Fruit fly (Drosophila melanogaster): Measurements from ENCODE around the gene Hsp23.

Hsp23 gene

DNA sequence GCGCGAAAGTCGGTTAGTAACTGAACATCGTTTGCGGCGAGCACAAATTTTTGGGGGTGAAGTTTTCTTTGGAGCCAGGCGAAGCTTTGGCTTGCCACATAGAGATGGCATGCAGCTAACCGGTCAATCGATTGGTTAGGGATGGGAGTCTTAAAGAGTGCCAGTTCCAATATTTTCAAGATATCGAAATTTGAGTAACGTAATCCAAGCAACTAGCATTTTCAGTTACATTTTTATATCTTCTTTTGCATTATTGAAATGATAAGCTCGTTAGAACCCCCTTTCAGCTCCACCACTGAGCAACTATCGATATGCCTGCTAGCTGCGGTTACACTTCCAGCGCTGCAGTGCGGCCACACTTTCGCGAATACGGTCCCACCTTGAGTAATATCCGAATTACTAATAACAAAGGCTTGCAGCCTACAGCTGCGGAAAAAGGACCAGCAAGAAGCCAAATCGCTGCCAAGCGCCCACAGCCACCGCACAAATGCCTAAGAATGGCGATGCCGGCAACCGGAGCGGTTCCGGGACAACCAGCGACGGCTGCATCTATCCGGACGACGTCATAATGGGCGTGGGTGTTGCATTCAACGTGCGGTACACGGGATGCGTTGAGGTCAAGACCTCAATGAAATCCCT is 45.1 kb downstream of the Hsp23 start, which contains the start of the genes Atat and Shc (continued):
- TF ChIP-seq sim (GFP tag; IDR thresholded peaks at IDR 0.05) (peak; percentile 95), org-1 (GFP tag; optimal IDR thresholded peaks at IDR 0.05) (peak; percentile 96), D (optimal IDR thresholded peaks at IDR 0.05) (no peak), D (GFP tag; optimal IDR thresholded peaks at IDR 0.05) (peak; percentile 97), CG2199 (GFP tag; IDR thresholded peaks at IDR 0.05) (peak; percentile 99), CG7987 (GFP tag; optimal IDR thresholded peaks at IDR 0.05) (peak; percentile 95), Doc3 (GFP tag; IDR thresholded peaks at IDR 0.05; ENCODE audit: partially characterized antibody) (peak; percentile 90), CG17829 (tag; optimal IDR thresholded peaks at IDR 0.05) (peak; percentile 98), CG15011 (GFP tag; optimal IDR thresholded peaks at IDR 0.05) (peak; percentile 96), CG12942 (GFP tag; optimal IDR thresholded peaks at IDR 0.05) (peak; percentile 100), CG15514 (GFP tag; optimal IDR thresholded peaks at IDR 0.05) (peak; percentile 96), CG31224 (GFP tag; IDR thresholded peaks at IDR 0.05) (peak; percentile 98), rib (GFP tag; IDR thresholded peaks at IDR 0.05) (peak; percentile 99), scrt (GFP tag; optimal IDR thresholded peaks at IDR 0.05) (peak; percentile 94), slou (GFP tag; optimal IDR thresholded peaks at IDR 0.05) (peak; percentile 99), al (GFP tag; IDR thresholded peaks at IDR 0.05) (peak; percentile 100), cg (GFP tag; optimal IDR thresholded peaks at IDR 0.05) (peak; percentile 2), CG10654 (GFP tag; optimal IDR thresholded peaks at IDR 0.05) (peak; percentile 99), Drgx (GFP tag; IDR thresholded peaks at IDR 0.05) (peak; percentile 97), CG18476 (GFP tag; optimal IDR thresholded peaks at IDR 0.05) (peak; percentile 98), ttk (GFP tag; IDR thresholded peaks at IDR 0.05) (peak; percentile 100), CG2678 (tag; optimal IDR thresholded peaks at IDR 0.05) (peak; percentile 98), sisA (GFP tag; IDR thresholded peaks at IDR 0.05) (peak; percentile 100), sqz (GFP tag; optimal IDR thresholded peaks at IDR 0.05) (peak; percentile 74), bowl (GFP tag; IDR thresholded peaks at IDR 0.05) (peak; percentile 96), Dad (GFP tag; optimal IDR thresholded peaks at IDR 0.05) (peak; percentile 99), CG3281 (GFP tag; optimal IDR thresholded peaks at IDR 0.05) (peak; percentile 97), CG11456 (GFP tag; IDR thresholded peaks at IDR 0.05) (peak; percentile 100), maf-S (GFP tag; optimal IDR thresholded peaks at IDR 0.05) (peak; percentile 99), CG30403 (GFP tag; optimal IDR thresholded peaks at IDR 0.05) (peak; percentile 100), lilli (GFP tag; optimal IDR thresholded peaks at IDR 0.05) (peak; percentile 100), ssp (GFP tag; IDR thresholded peaks at IDR 0.05) (peak; percentile 97), Poxn (GFP tag; IDR thresholded peaks at IDR 0.05) (peak; percentile 99), CG1529 (GFP tag; optimal IDR thresholded peaks at IDR 0.05) (peak; percentile 94), CG7963 (GFP tag; IDR thresholded peaks at IDR 0.05; ENCODE audit: partially characterized antibody) (peak; percentile 64; the same call in 1 of the 3 replicates), salm (tag; optimal IDR thresholded peaks at IDR 0.05) (peak; percentile 93), pho (GFP tag; optimal IDR thresholded peaks at IDR 0.05) (peak; percentile 100), YL-1 (GFP tag; optimal IDR thresholded peaks at IDR 0.05) (peak; percentile 98), CG6272 (GFP tag; IDR thresholded peaks at IDR 0.05) (peak; percentile 100), seq (GFP tag; IDR thresholded peaks at IDR 0.05) (peak; percentile 98), dati (GFP tag; IDR thresholded peaks at IDR 0.05) (peak; percentile 96), mirr (GFP tag; optimal IDR thresholded peaks at IDR 0.05) (peak; percentile 98), kay (GFP tag; optimal IDR thresholded peaks at IDR 0.05) (peak; percentile 99), CG3407 (GFP tag; optimal IDR thresholded peaks at IDR 0.05) (peak; percentile 92), CG2202 (tag; optimal IDR thresholded peaks at IDR 0.05) (peak; percentile 96), Max (GFP tag; optimal IDR thresholded peaks at IDR 0.05) (peak; percentile 99), sob (GFP tag; IDR thresholded peaks at IDR 0.05) (peak; percentile 100), ac (GFP tag; optimal IDR thresholded peaks at IDR 0.05) (peak; percentile 92), CG15269 (tag; optimal IDR thresholded peaks at IDR 0.05) (peak; percentile 99), schlank (tag; optimal IDR thresholded peaks at IDR 0.05) (peak; percentile 98), inv (GFP tag; IDR thresholded peaks at IDR 0.05; ENCODE audit: partially characterized antibody) (peak; percentile 93)

Measured in whole organism, embryonic.